Fruit fly (Drosophila melanogaster) whole organism, embryonic: ENCODE measurements around the gene sdt.
A peak's percentile ranks its signal among the peaks of the same experiment; 100 is the strongest.

Experiments used
- ATbp ChIP-seq: fragments of 200-800 bp; sonication (Bioruptor generic); optimal IDR thresholded peaks from 2 replicates; lab custom pipeline; 2017; ENCODE audit warnings: missing biosample characterization, mild to moderate bottlenecking, missing genetic modification characterization, missing genetic modification reagents
- Bgb ChIP-seq: fragments of 200-800 bp; sonication (Bioruptor generic); IDR thresholded peaks from 2 replicates; pipeline ENCODE4 v1.3.6; 2022; ENCODE audit warnings: missing biosample characterization, missing genetic modification characterization; ENCODE audit not compliant: partially characterized antibody
- CG12071 ChIP-seq: fragments of 200-800 bp; sonication (Bioruptor generic); optimal IDR thresholded peaks from 3 replicates; lab custom pipeline; 2018; ENCODE audit warnings: missing biosample characterization, mild to moderate bottlenecking, missing genetic modification characterization
- CG12744 ChIP-seq: fragments of 200-800 bp; sonication (Bioruptor generic); optimal IDR thresholded peaks from 2 replicates; lab custom pipeline; 2016; ENCODE audit warnings: missing biosample characterization, missing genetic modification characterization
- CG14014 ChIP-seq: fragments of 200-800 bp; sonication (Bioruptor generic); IDR thresholded peaks from 2 replicates; pipeline ENCODE4 v1.3.6; 2022; ENCODE audit warnings: missing biosample characterization, missing genetic modification characterization
- CG14441 ChIP-seq: fragments of 200-800 bp; sonication (Bioruptor generic); IDR thresholded peaks from 2 replicates; pipeline ENCODE4 v1.3.6; 2022; ENCODE audit warnings: missing biosample characterization, missing genetic modification characterization
- CG15479 ChIP-seq: fragments of 200-800 bp; sonication (Bioruptor generic); optimal IDR thresholded peaks from 3 replicates; lab custom pipeline; 2019; ENCODE audit warnings: missing biosample characterization, mild to moderate bottlenecking, missing genetic modification characterization, moderate library complexity
- CG15601 ChIP-seq: fragments of 200-800 bp; sonication (Bioruptor generic); optimal IDR thresholded peaks from 3 replicates; lab custom pipeline; 2019; ENCODE audit warnings: missing biosample characterization, mild to moderate bottlenecking, missing genetic modification characterization, moderate library complexity
- CG1603 ChIP-seq: fragments of 200-800 bp; sonication (Bioruptor generic); optimal IDR thresholded peaks from 2 replicates; lab custom pipeline; 2019; ENCODE audit warnings: missing biosample characterization, mild to moderate bottlenecking, missing genetic modification characterization, moderate library complexity
- CG16815 ChIP-seq: fragments of 200-800 bp; sonication (Bioruptor generic); optimal IDR thresholded peaks from 3 replicates; lab custom pipeline; 2017; ENCODE audit warnings: missing biosample characterization, mild to moderate bottlenecking, missing genetic modification characterization
- CG17361 ChIP-seq: fragments of 200-800 bp; sonication (Bioruptor generic); IDR thresholded peaks from 3 replicates; pipeline ENCODE4 v1.3.6; 2022; ENCODE audit warnings: missing biosample characterization, missing genetic modification characterization
- CG17385 ChIP-seq: fragments of 200-800 bp; sonication (Bioruptor generic); optimal IDR thresholded peaks from 3 replicates; lab custom pipeline; 2018; ENCODE audit warnings: missing biosample characterization, mild to moderate bottlenecking, missing genetic modification characterization
- CG17612 ChIP-seq: fragments of 200-800 bp; sonication (Bioruptor generic); IDR thresholded peaks from 2 replicates; pipeline ENCODE4 v1.3.6; 2022; ENCODE audit warnings: missing biosample characterization, missing genetic modification characterization
- CG2199 ChIP-seq: fragments of 200-800 bp; sonication (Bioruptor generic); IDR thresholded peaks from 3 replicates; pipeline ENCODE4 v1.3.6; 2022; ENCODE audit warnings: missing biosample characterization, missing genetic modification characterization
- CG2889 ChIP-seq: fragments of 200-800 bp; sonication (Bioruptor generic); IDR thresholded peaks from 3 replicates; pipeline ENCODE4 v1.3.6; 2022; ENCODE audit warnings: missing biosample characterization, missing genetic modification characterization
- CG31224 ChIP-seq: fragments of 200-800 bp; sonication (Bioruptor generic); IDR thresholded peaks from 2 replicates; pipeline ENCODE4 v1.3.6; 2022; ENCODE audit warnings: missing biosample characterization, missing genetic modification characterization
- CG31388 ChIP-seq: fragments of 200-800 bp; sonication (Bioruptor generic); optimal IDR thresholded peaks from 2 replicates; lab custom pipeline; 2016; ENCODE audit warnings: missing biosample characterization, missing genetic modification characterization
- CG33213 ChIP-seq: fragments of 200-800 bp; sonication (Bioruptor generic); optimal IDR thresholded peaks from 3 replicates; lab custom pipeline; 2016; ENCODE audit warnings: missing biosample characterization, missing genetic modification characterization
- CG4282 ChIP-seq: fragments of 200-800 bp; sonication (Bioruptor generic); optimal IDR thresholded peaks from 2 replicates; lab custom pipeline; 2016; ENCODE audit warnings: missing biosample characterization, missing genetic modification characterization
- CG4707 ChIP-seq: fragments of 200-800 bp; sonication (Bioruptor generic); optimal IDR thresholded peaks from 2 replicates; lab custom pipeline; 2018; ENCODE audit warnings: missing biosample characterization, mild to moderate bottlenecking, missing genetic modification characterization, moderate library complexity
- CG8290 ChIP-seq, 3 experiments: fragments of 200-800 bp; sonication (Bioruptor generic); optimal IDR thresholded peaks; 2 replicates each; lab custom pipeline; 2016 to 2019; ENCODE audit warnings: missing biosample characterization in 3 of 3, missing genetic modification characterization in 3 of 3, mild to moderate bottlenecking in 2 of 3, moderate library complexity in 1 of 3
- CG8924 ChIP-seq: fragments of 200-800 bp; optimal IDR thresholded peaks from 3 replicates; lab custom pipeline; 2019; ENCODE audit warnings: missing biosample characterization, mild to moderate bottlenecking, missing genetic modification characterization, moderate library complexity
- E2f2 ChIP-seq: fragments of 200-800 bp; sonication (Bioruptor generic); IDR thresholded peaks from 2 replicates; pipeline ENCODE4 v1.3.6; 2022; ENCODE audit warnings: missing biosample characterization, missing genetic modification characterization
- HLHmδ ChIP-seq: fragments of 200-800 bp; sonication (Bioruptor generic); optimal IDR thresholded peaks from 2 replicates; lab custom pipeline; 2018; ENCODE audit warnings: missing biosample characterization, mild to moderate bottlenecking, missing genetic modification characterization, moderate library complexity
- Hr78 ChIP-seq, 2 experiments: fragments of 200-800 bp in 1 of 2; fragments of >200 bp in 1 of 2; sonication (Bioruptor generic) in 1 of 2; optimal IDR thresholded peaks; 2 replicates each; lab custom pipeline; 2017 to 2019; ENCODE audit warnings: missing biosample characterization in 2 of 2, missing genetic modification characterization in 2 of 2, mild to moderate bottlenecking in 1 of 2, moderate library complexity in 1 of 2
- Lim3 ChIP-seq: fragments of 200-800 bp; sonication (Bioruptor generic); IDR thresholded peaks from 2 replicates; pipeline ENCODE4 v1.3.6; 2022; ENCODE audit warnings: missing biosample characterization, missing genetic modification characterization
- MTF-1 ChIP-seq: fragments of 200-800 bp; sonication (Bioruptor generic); optimal IDR thresholded peaks from 2 replicates; lab custom pipeline; 2018; ENCODE audit warnings: missing biosample characterization, mild to moderate bottlenecking, missing genetic modification characterization, borderline replicate concordance
- Max ChIP-seq: fragments of 200-800 bp; sonication (Bioruptor generic); optimal IDR thresholded peaks from 2 replicates; lab custom pipeline; 2016; ENCODE audit warnings: missing biosample characterization, mild to moderate bottlenecking, missing genetic modification characterization
- Mes4 ChIP-seq: fragments of 200-800 bp; sonication (Bioruptor generic); optimal IDR thresholded peaks from 2 replicates; lab custom pipeline; 2016; ENCODE audit warnings: missing biosample characterization, missing genetic modification characterization
- abd-A ChIP-seq: fragments of 200-800 bp; sonication (Bioruptor generic); optimal IDR thresholded peaks from 3 replicates; lab custom pipeline; 2019; ENCODE audit warnings: missing biosample characterization, mild to moderate bottlenecking, missing genetic modification characterization, moderate library complexity
- ash1 ChIP-seq: fragments of 200-800 bp; sonication (Bioruptor generic); optimal IDR thresholded peaks from 2 replicates; lab custom pipeline; 2018; ENCODE audit warnings: missing biosample characterization, mild to moderate bottlenecking, missing genetic modification characterization
- ato ChIP-seq: fragments of 200-800 bp; sonication (Bioruptor generic); IDR thresholded peaks from 2 replicates; pipeline ENCODE4 v1.3.6; 2022; ENCODE audit warnings: missing biosample characterization, missing genetic modification characterization; ENCODE audit not compliant: partially characterized antibody
- bowl ChIP-seq: fragments of 200-800 bp; sonication (Bioruptor generic); IDR thresholded peaks from 2 replicates; pipeline ENCODE4 v1.3.6; 2022; ENCODE audit warnings: missing biosample characterization, missing genetic modification characterization
- dan ChIP-seq: fragments of 200-800 bp; sonication (Bioruptor generic); IDR thresholded peaks from 2 replicates; pipeline ENCODE4 v1.3.6; 2022; ENCODE audit warnings: missing biosample characterization, missing genetic modification characterization
- gsb-n ChIP-seq: fragments of 200-800 bp; sonication (Bioruptor generic); optimal IDR thresholded peaks from 3 replicates; lab custom pipeline; 2018; ENCODE audit warnings: missing biosample characterization, mild to moderate bottlenecking, missing genetic modification characterization
- hb ChIP-seq: fragments of 200-800 bp; sonication (Bioruptor generic); IDR thresholded peaks from 3 replicates; pipeline ENCODE4 v1.3.6; 2022; ENCODE audit warnings: missing biosample characterization, missing genetic modification characterization; ENCODE audit not compliant: partially characterized antibody
- jumu ChIP-seq: fragments of 200-800 bp; sonication (Bioruptor generic); optimal IDR thresholded peaks from 3 replicates; lab custom pipeline; 2016; ENCODE audit warnings: missing biosample characterization, missing genetic modification characterization
- klu ChIP-seq: fragments of 200-800 bp; sonication (Bioruptor generic); IDR thresholded peaks from 2 replicates; pipeline ENCODE4 v1.3.6; 2022; ENCODE audit warnings: missing biosample characterization, missing genetic modification characterization
- kni ChIP-seq: fragments of 200-800 bp; sonication (Bioruptor generic); optimal IDR thresholded peaks from 3 replicates; lab custom pipeline; 2017; ENCODE audit warnings: mild to moderate bottlenecking, missing biosample characterization, missing genetic modification reagents, missing genetic modification characterization
- nerfin-2 ChIP-seq: fragments of 200-800 bp; sonication (Bioruptor generic); IDR thresholded peaks from 2 replicates; pipeline ENCODE4 v1.3.6; 2022; ENCODE audit warnings: missing biosample characterization, missing genetic modification characterization; ENCODE audit not compliant: partially characterized antibody
- onecut ChIP-seq: fragments of 200-800 bp; sonication (Bioruptor generic); IDR thresholded peaks from 2 replicates; pipeline ENCODE4 v1.3.6; 2022; ENCODE audit warnings: missing biosample characterization, missing genetic modification characterization
- peb ChIP-seq: fragments of 200-800 bp; sonication (Bioruptor generic); IDR thresholded peaks from 2 replicates; pipeline ENCODE4 v1.3.6; 2022; ENCODE audit warnings: missing biosample characterization, missing genetic modification characterization
- pnt ChIP-seq: fragments of 200-800 bp; sonication (Bioruptor generic); optimal IDR thresholded peaks from 3 replicates; lab custom pipeline; 2016; ENCODE audit warnings: missing biosample characterization, missing genetic modification characterization
- run ChIP-seq: fragments of 200-800 bp; sonication (Bioruptor generic); optimal IDR thresholded peaks from 3 replicates; lab custom pipeline; 2018; ENCODE audit warnings: missing biosample characterization, mild to moderate bottlenecking, missing genetic modification characterization
- sd ChIP-seq: fragments of 200-800 bp; sonication (Bioruptor generic); optimal IDR thresholded peaks from 3 replicates; lab custom pipeline; 2018; ENCODE audit warnings: missing biosample characterization, mild to moderate bottlenecking, missing genetic modification characterization, moderate library complexity
- sens ChIP-seq: fragments of 200-800 bp; sonication (Bioruptor generic); peaks from one replicate; lab custom pipeline; 2016; ENCODE audit warnings: missing biosample characterization, missing genetic modification characterization
- sna ChIP-seq: fragments of 200-800 bp; sonication (Bioruptor generic); IDR thresholded peaks from 2 replicates; pipeline ENCODE4 v1.3.6; 2022; ENCODE audit warnings: missing biosample characterization, missing genetic modification characterization; ENCODE audit not compliant: partially characterized antibody
- sr ChIP-seq: fragments of 200-800 bp; sonication (Bioruptor generic); IDR thresholded peaks from 3 replicates; pipeline ENCODE4 v1.3.6; 2022; ENCODE audit warnings: missing biosample characterization, missing genetic modification characterization
- unpg ChIP-seq: fragments of 200-800 bp; sonication (Bioruptor generic); optimal IDR thresholded peaks from 3 replicates; lab custom pipeline; 2018; ENCODE audit warnings: missing biosample characterization, mild to moderate bottlenecking, missing genetic modification characterization, moderate library complexity
- yki ChIP-seq: fragments of >200 bp; optimal IDR thresholded peaks from 3 replicates; lab custom pipeline; 2018

Gene sdt

DNA sequence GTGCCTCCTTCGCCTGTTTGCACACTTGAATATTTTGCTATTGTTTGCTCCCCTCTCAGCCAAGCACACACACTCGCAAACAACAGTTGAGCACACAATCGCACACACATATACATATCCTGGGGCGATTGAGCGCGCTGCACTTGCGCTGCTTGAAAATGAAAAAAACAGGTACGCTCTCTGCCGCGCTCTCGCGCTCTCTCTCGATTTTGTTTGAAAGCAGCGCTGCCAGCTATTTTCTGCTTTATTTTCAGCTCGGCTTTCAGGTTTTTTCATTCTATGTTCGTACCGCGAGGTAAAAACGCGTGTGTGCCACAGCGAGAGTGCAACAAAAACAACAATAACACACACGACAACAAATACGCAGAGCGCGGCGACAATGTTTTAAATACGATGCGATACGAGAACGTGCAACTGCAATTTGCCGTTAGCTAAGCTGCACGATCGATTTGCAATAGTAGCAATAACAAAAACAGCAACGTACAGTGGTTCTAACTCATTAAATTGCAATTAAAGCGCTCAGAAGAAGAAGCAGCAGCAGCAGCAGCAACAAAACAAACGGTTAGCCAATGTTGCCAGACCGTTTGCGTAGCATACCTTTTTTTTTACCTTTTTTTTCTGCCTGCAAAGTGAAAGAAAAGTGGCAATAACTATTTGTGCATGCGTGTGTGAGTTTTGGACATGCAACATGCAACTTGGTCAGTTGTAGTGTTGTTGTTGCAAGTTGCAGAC lies 37.7 kb downstream of the sdt start (continued):
- no peak for TF ChIP-seq pnt (GFP tag; lab: Kevin White, UChicago)
- TF ChIP-seq bowl (GFP tag; lab: Robert Waterston, UW) = no peak
- no peak for TF ChIP-seq CG17612 (GFP tag; lab: Robert Waterston, UW)
- TF ChIP-seq gsb-n = no peak
- peak; percentile 57 for TF ChIP-seq kni
- TF ChIP-seq sens (GFP tag; lab: Kevin White, UChicago) = peak; percentile 65
- peak; percentile 57 for TF ChIP-seq yki (lab: Kevin White, UChicago)
- TF ChIP-seq ato = no peak
- TF ChIP-seq CG15479 (GFP tag; lab: Kevin White, UChicago) = peak; percentile 99
- no peak for TF ChIP-seq CG2889 (GFP tag; lab: Robert Waterston, UW)
- no peak for TF ChIP-seq ash1 (GFP tag; lab: Kevin White, UChicago)
- no peak for TF ChIP-seq Lim3 (GFP tag; lab: Robert Waterston, UW)
- TF ChIP-seq E2f2 (GFP tag; lab: Robert Waterston, UW) = no peak
- peak; percentile 8 for TF ChIP-seq CG8924
- no peak for TF ChIP-seq peb
- TF ChIP-seq CG15601 (tag; lab: Kevin White, UChicago) = no peak
- no peak for TF ChIP-seq onecut
- TF ChIP-seq CG14441 (GFP tag; lab: Robert Waterston, UW) = no peak
- TF ChIP-seq klu = no peak
- TF ChIP-seq Bgb (GFP tag; lab: Robert Waterston, UW) = no peak
- TF ChIP-seq jumu = no peak
- TF ChIP-seq CG16815 (GFP tag; lab: Kevin White, UChicago) = no peak
- TF ChIP-seq sd (tag; lab: Kevin White, UChicago) = no peak
- no peak for TF ChIP-seq CG17361 (GFP tag; lab: Robert Waterston, UW)
- no peak for TF ChIP-seq CG4282 (GFP tag; lab: Kevin White, UChicago)
- TF ChIP-seq CG33213 (GFP tag; lab: Kevin White, UChicago) = no peak
- no peak for TF ChIP-seq CG31388
- TF ChIP-seq CG4707 (GFP tag; lab: Kevin White, UChicago) = no peak
- TF ChIP-seq CG1603 (tag; lab: Kevin White, UChicago) = no peak
- no peak for TF ChIP-seq sr (GFP tag; lab: Robert Waterston, UW)
- TF ChIP-seq dan (GFP tag; lab: Robert Waterston, UW) = no peak
- TF ChIP-seq ATbp (GFP tag; lab: Kevin White, UChicago) = no peak
- TF ChIP-seq CG12744 (GFP tag; lab: Kevin White, UChicago) = no peak
- no peak for TF ChIP-seq run (tag; lab: Kevin White, UChicago)
- TF ChIP-seq MTF-1 (GFP tag; lab: Kevin White, UChicago) = no peak
- no peak for TF ChIP-seq hb (GFP tag; lab: Robert Waterston, UW)
- no peak for TF ChIP-seq Hr78 (GFP tag; optimal IDR thresholded peaks at IDR 0.05; lab: Kevin White, UChicago)
- TF ChIP-seq CG12071 (GFP tag; lab: Kevin White, UChicago) = no peak
- TF ChIP-seq Mes4 (GFP tag; lab: Kevin White, UChicago) = no peak
- TF ChIP-seq unpg (GFP tag; lab: Kevin White, UChicago) = no peak
- TF ChIP-seq sna (GFP tag; lab: Robert Waterston, UW) = 0 out of 2 replicates have a peak, but pooled peaks have one; percentile 14
- TF ChIP-seq HLHmδ = no peak
- no peak for TF ChIP-seq CG31224 (GFP tag; lab: Robert Waterston, UW)
- no peak for TF ChIP-seq abd-A (tag; lab: Kevin White, UChicago)
- TF ChIP-seq Max (GFP tag; lab: Kevin White, UChicago) = no peak
- TF ChIP-seq CG2199 (GFP tag; lab: Robert Waterston, UW) = 0 out of 3 replicates have a peak, but pooled peaks have one; percentile 35
- peak; percentile 63 for TF ChIP-seq CG17385 (GFP tag; lab: Kevin White, UChicago)
- no peak for TF ChIP-seq nerfin-2 (GFP tag; lab: Robert Waterston, UW)
- no peak for TF ChIP-seq CG14014
- no peak for TF ChIP-seq CG8290 (GFP tag; optimal IDR thresholded peaks at IDR 0.05; lab: Kevin White, UChicago)
- TF ChIP-seq CG8290 (tag; optimal IDR thresholded peaks at IDR 0.05; lab: Kevin White, UChicago) = no peak
